Worm (Caenorhabditis elegans) whole organism, L4 larva: ENCODE data around the gene polk-1.
A peak's percentile ranks its signal among the peaks of the same experiment; 100 is the strongest.

ENCODE experiments used
- D1046.2 ChIP-seq: fragments of 200-800 bp; sonication (Bioruptor generic); IDR thresholded peaks from 2 replicates; pipeline ENCODE4 v1.3.6; 2022; ENCODE audit warnings: missing genetic modification characterization, missing compliant biosample characterization
- R02D3.7 ChIP-seq: fragments of 150-350 bp; sonication (generic microtip); optimal IDR thresholded peaks from 3 replicates; lab custom pipeline; 2014; ENCODE audit warnings: missing biosample characterization, missing genetic modification characterization
- T20F7.1 ChIP-seq: fragments of 200-800 bp; sonication (Bioruptor generic); optimal IDR thresholded peaks from 2 replicates; lab custom pipeline; 2018; ENCODE audit warnings: mild to moderate bottlenecking, missing genetic modification characterization, missing compliant biosample characterization
- T26A8.4 ChIP-seq: fragments of 200-800 bp; sonication (Bioruptor generic); IDR thresholded peaks from 2 replicates; pipeline ENCODE4 v1.3.6; 2022; ENCODE audit warnings: missing genetic modification characterization, missing compliant biosample characterization
- Y105C5A.15 ChIP-seq: fragments of 200-800 bp; sonication (Bioruptor generic); IDR thresholded peaks from 2 replicates; pipeline ENCODE4 v1.3.6; 2022; ENCODE audit warnings: missing genetic modification characterization, missing compliant biosample characterization
- Y75B8A.6 ChIP-seq: fragments of 200-800 bp; sonication (Bioruptor generic); IDR thresholded peaks from 2 replicates; pipeline ENCODE4 v1.3.6; 2022; ENCODE audit warnings: missing genetic modification reagents, missing genetic modification characterization, missing compliant biosample characterization
- ZK337.2 ChIP-seq: fragments of 200-800 bp; sonication (Bioruptor generic); IDR thresholded peaks from 2 replicates; pipeline ENCODE4 v1.3.6; 2022; ENCODE audit warnings: missing genetic modification reagents, missing genetic modification characterization, missing compliant biosample characterization
- ZK546.5 ChIP-seq, 2 experiments: sonication (generic microtip); optimal IDR thresholded peaks; 2 replicates each; lab custom pipeline; 2017; ENCODE audit warnings: missing biosample characterization in 2 of 2, missing genetic modification characterization in 2 of 2
- attf-4 ChIP-seq: sonication (generic microtip); optimal IDR thresholded peaks from 3 replicates; lab custom pipeline; 2017; ENCODE audit warnings: missing biosample characterization, missing genetic modification characterization
- ceh-20 ChIP-seq: fragments of 200-800 bp; sonication (Bioruptor generic); IDR thresholded peaks from 2 replicates; pipeline ENCODE4 v1.3.6; 2022; ENCODE audit warnings: missing genetic modification reagents, missing genetic modification characterization, missing compliant biosample characterization
- ceh-28 ChIP-seq: fragments of 150-350 bp; optimal IDR thresholded peaks from 2 replicates; lab custom pipeline; 2014; ENCODE audit warnings: missing biosample characterization, missing genetic modification reagents, missing genetic modification characterization
- ceh-32 ChIP-seq: sonication (generic microtip); optimal IDR thresholded peaks from 2 replicates; lab custom pipeline; 2016; ENCODE audit warnings: mild to moderate bottlenecking, missing genetic modification characterization, missing compliant biosample characterization; ENCODE audit not compliant: poor library complexity
- ceh-62 ChIP-seq: sonication (generic microtip); optimal IDR thresholded peaks from 2 replicates; lab custom pipeline; 2017; ENCODE audit warnings: missing biosample characterization, missing genetic modification characterization
- ces-1 ChIP-seq: fragments of 150-350 bp; sonication (generic microtip); optimal IDR thresholded peaks from 4 replicates; lab custom pipeline; 2014; ENCODE audit warnings: missing biosample characterization, missing genetic modification reagents, missing genetic modification characterization
- daf-12 ChIP-seq: fragments of 150-350 bp; optimal IDR thresholded peaks from 2 replicates; lab custom pipeline; 2014; ENCODE audit warnings: missing biosample characterization, missing genetic modification reagents, missing genetic modification characterization
- daf-16 ChIP-seq, 3 experiments: sonication (generic microtip); optimal IDR thresholded peaks; 2 replicates each; lab custom pipeline; 2016 to 2017; ENCODE audit warnings: missing genetic modification characterization in 3 of 3, missing genetic modification reagents in 3 of 3, mild to moderate bottlenecking in 2 of 3, missing compliant biosample characterization in 2 of 3, missing biosample characterization in 1 of 3, moderate library complexity in 1 of 3
- dmd-9 ChIP-seq: fragments of 200-800 bp; sonication (Bioruptor generic); IDR thresholded peaks from 2 replicates; pipeline ENCODE4 v1.3.6; 2022; ENCODE audit warnings: missing genetic modification reagents, missing genetic modification characterization, missing compliant biosample characterization
- dve-1 ChIP-seq: sonication (generic microtip); optimal IDR thresholded peaks from 2 replicates; lab custom pipeline; 2017; ENCODE audit warnings: antibody characterized with exemption, mild to moderate bottlenecking, missing genetic modification characterization, missing compliant biosample characterization; ENCODE audit not compliant: insufficient read depth
- fos-1 ChIP-seq: fragments of 150-350 bp; optimal IDR thresholded peaks from 2 replicates; lab custom pipeline; 2014; ENCODE audit warnings: missing biosample characterization, missing genetic modification characterization
- hif-1 ChIP-seq, 2 experiments: sonication (generic microtip); optimal IDR thresholded peaks; 2 replicates each; lab custom pipeline; 2016 to 2017; ENCODE audit warnings: missing compliant biosample characterization in 2 of 2, missing genetic modification characterization in 2 of 2, missing genetic modification reagents in 2 of 2, missing genotype in 2 of 2, mild to moderate bottlenecking in 1 of 2
- hlh-11 ChIP-seq: fragments of 200-800 bp; sonication (Bioruptor generic); optimal IDR thresholded peaks from 2 replicates; lab custom pipeline; 2018; ENCODE audit warnings: mild to moderate bottlenecking, missing genetic modification characterization, missing compliant biosample characterization
- hlh-30 ChIP-seq: sonication (generic microtip); optimal IDR thresholded peaks from 2 replicates; lab custom pipeline; 2017; ENCODE audit warnings: antibody characterized with exemption, mild to moderate bottlenecking, missing genetic modification characterization, missing compliant biosample characterization; ENCODE audit not compliant: insufficient read depth
- lin-13 ChIP-seq: fragments of 150-350 bp; optimal IDR thresholded peaks from 2 replicates; lab custom pipeline; 2014; ENCODE audit warnings: missing biosample characterization, missing genetic modification reagents, missing genetic modification characterization
- lin-15B ChIP-seq: fragments of 150-350 bp; sonication (generic microtip); optimal IDR thresholded peaks from 3 replicates; lab custom pipeline; 2014; ENCODE audit warnings: missing biosample characterization, missing genetic modification characterization
- lin-38 ChIP-seq: fragments of 200-800 bp; sonication (Bioruptor generic); IDR thresholded peaks from 2 replicates; pipeline ENCODE4 v1.3.6; 2022; ENCODE audit warnings: missing genetic modification reagents, missing genetic modification characterization, missing compliant biosample characterization
- lin-39 ChIP-seq: fragments of 150-350 bp; optimal IDR thresholded peaks from 2 replicates; lab custom pipeline; 2014; ENCODE audit warnings: missing biosample characterization, missing genetic modification reagents, missing genetic modification characterization
- lsy-2 ChIP-seq, 2 experiments: fragments of 150-350 bp in 1 of 2; sonication (generic microtip) in 1 of 2; optimal IDR thresholded peaks; 2 replicates each; lab custom pipeline; 2014 to 2017; ENCODE audit warnings: missing biosample characterization in 2 of 2, missing genetic modification characterization in 2 of 2
- mdt-29 ChIP-seq: fragments of 200-800 bp; sonication (Bioruptor generic); IDR thresholded peaks from 2 replicates; pipeline ENCODE4 v1.3.6; 2022; ENCODE audit warnings: missing genetic modification reagents, missing genetic modification characterization, missing compliant biosample characterization
- mep-1 ChIP-seq: fragments of 150-350 bp; sonication (generic microtip); optimal IDR thresholded peaks from 3 replicates; lab custom pipeline; 2014; ENCODE audit warnings: missing biosample characterization, missing genetic modification characterization
- nhr-102 ChIP-seq: sonication (generic microtip); optimal IDR thresholded peaks from 2 replicates; lab custom pipeline; 2016; ENCODE audit warnings: mild to moderate bottlenecking, missing genetic modification characterization, moderate library complexity, missing compliant biosample characterization
- nhr-111 ChIP-seq: fragments of 200-800 bp; sonication (Bioruptor generic); optimal IDR thresholded peaks from 2 replicates; lab custom pipeline; 2018; ENCODE audit warnings: mild to moderate bottlenecking, missing genetic modification characterization, missing compliant biosample characterization
- nhr-42 ChIP-seq: fragments of 200-800 bp; sonication (Bioruptor generic); IDR thresholded peaks from 2 replicates; pipeline ENCODE4 v1.3.6; 2022; ENCODE audit warnings: missing genetic modification characterization, missing compliant biosample characterization
- nhr-48 ChIP-seq: sonication (generic microtip); optimal IDR thresholded peaks from 2 replicates; lab custom pipeline; 2016; ENCODE audit warnings: mild to moderate bottlenecking, missing genetic modification characterization, missing compliant biosample characterization
- nhr-76 ChIP-seq: fragments of 150-350 bp; optimal IDR thresholded peaks from 2 replicates; lab custom pipeline; 2014; ENCODE audit warnings: missing biosample characterization, missing genetic modification characterization
- nhr-77 ChIP-seq: fragments of 150-350 bp; optimal IDR thresholded peaks from 2 replicates; lab custom pipeline; 2014; ENCODE audit warnings: missing biosample characterization, missing genetic modification characterization
- pha-4 ChIP-seq, 2 experiments: fragments of 150-350 bp in 1 of 2; fragments of 200-800 bp in 1 of 2; sonication (Bioruptor generic) in 1 of 2; IDR thresholded peaks in 1 of 2; optimal IDR thresholded peaks in 1 of 2; 2 replicates each; pipeline versions ENCODE4 v1.3.6 to Lab custom; 2014 to 2022; ENCODE audit warnings: missing genetic modification characterization in 2 of 2, missing genetic modification reagents in 2 of 2, missing biosample characterization in 1 of 2, missing compliant biosample characterization in 1 of 2
- php-3 ChIP-seq: fragments of 200-800 bp; sonication (Bioruptor generic); IDR thresholded peaks from 2 replicates; pipeline ENCODE4 v1.3.6; 2022; ENCODE audit warnings: missing genetic modification reagents, missing genetic modification characterization, missing compliant biosample characterization
- pqm-1 ChIP-seq: sonication (generic microtip); optimal IDR thresholded peaks from 2 replicates; lab custom pipeline; 2017; ENCODE audit warnings: missing biosample characterization, missing genetic modification characterization
- rbr-2 ChIP-seq: sonication (generic microtip); optimal IDR thresholded peaks from 2 replicates; lab custom pipeline; 2016; ENCODE audit warnings: missing genotype, missing genetic modification characterization, missing compliant biosample characterization
- saeg-2 ChIP-seq: fragments of 200-800 bp; sonication (Bioruptor generic); IDR thresholded peaks from 2 replicates; pipeline ENCODE4 v1.3.6; 2022; ENCODE audit warnings: missing genetic modification reagents, missing genetic modification characterization, missing compliant biosample characterization
- sdz-12 ChIP-seq: fragments of 200-800 bp; sonication (Bioruptor generic); optimal IDR thresholded peaks from 2 replicates; lab custom pipeline; 2018; ENCODE audit warnings: mild to moderate bottlenecking, missing genetic modification characterization, missing compliant biosample characterization
- set-16 ChIP-seq: fragments of 200-800 bp; sonication (Bioruptor generic); IDR thresholded peaks from 2 replicates; pipeline ENCODE4 v1.3.6; 2022; ENCODE audit warnings: missing genetic modification reagents, missing genetic modification characterization, missing compliant biosample characterization
- skn-1 ChIP-seq: fragments of 150-350 bp; optimal IDR thresholded peaks from 2 replicates; lab custom pipeline; 2014; ENCODE audit warnings: missing biosample characterization, missing genetic modification characterization
- tag-97 ChIP-seq: fragments of 200-800 bp; sonication (Bioruptor generic); IDR thresholded peaks from 2 replicates; pipeline ENCODE4 v1.3.6; 2022; ENCODE audit warnings: missing genetic modification characterization, missing compliant biosample characterization
- unc-62 ChIP-seq, 3 experiments: fragments of 150-350 bp in 1 of 3; sonication (generic microtip); optimal IDR thresholded peaks in 2 of 3; peaks in 1 of 3; 1 replicate in 1 of 3; 2 replicates in 2 of 3; lab custom pipeline; 2014 to 2017; ENCODE audit warnings: missing biosample characterization in 3 of 3, missing genetic modification characterization in 3 of 3, missing genetic modification reagents in 3 of 3, missing genotype in 1 of 3
- zag-1 ChIP-seq: fragments of 150-350 bp; optimal IDR thresholded peaks from 2 replicates; lab custom pipeline; 2014; ENCODE audit warnings: missing biosample characterization, missing genetic modification characterization
- zfp-2 ChIP-seq: sonication (generic microtip); optimal IDR thresholded peaks from 2 replicates; lab custom pipeline; 2016; ENCODE audit warnings: mild to moderate bottlenecking, missing genetic modification characterization, missing compliant biosample characterization
- zip-11 ChIP-seq: fragments of 200-800 bp; sonication (Bioruptor generic); IDR thresholded peaks from 2 replicates; pipeline ENCODE4 v1.3.6; 2022; ENCODE audit warnings: missing genetic modification characterization, missing compliant biosample characterization
- zip-2 ChIP-seq: fragments of 150-350 bp; optimal IDR thresholded peaks from 2 replicates; lab custom pipeline; 2014; ENCODE audit warnings: missing biosample characterization, missing genetic modification characterization
- ztf-7 ChIP-seq: fragments of 150-350 bp; optimal IDR thresholded peaks from 2 replicates; lab custom pipeline; 2014; ENCODE audit warnings: missing biosample characterization, missing genetic modification characterization

The polk-1 gene

DNA sequence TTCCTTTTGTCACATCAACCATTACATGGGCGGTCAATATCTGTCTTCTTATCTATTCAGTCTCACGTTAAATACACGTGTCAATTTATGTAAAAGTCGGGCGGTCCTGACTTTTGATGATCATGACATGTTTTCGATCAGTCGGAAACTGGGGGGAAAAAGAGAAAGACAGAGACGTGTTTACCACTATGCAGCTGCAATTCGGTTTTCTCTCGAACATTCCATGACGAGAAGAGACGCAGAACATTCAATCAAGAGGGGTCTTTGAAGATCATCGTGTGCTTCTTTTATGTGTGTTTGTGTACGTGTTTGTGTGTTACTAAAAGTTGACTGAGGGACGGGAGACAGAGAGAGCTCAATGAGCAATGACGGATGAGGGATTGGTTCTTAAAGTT, 30.0 kb upstream of the polk-1 start (continued):
- TF ChIP-seq lin-38 (GFP tag; lab: Robert Waterston, UW) (peak; percentile 49), hlh-11 (tag; lab: Kevin White, UChicago) (peak; percentile 99), fos-1 (tag; lab: Kevin White, UChicago) (no peak), rbr-2 (tag; lab: Kevin White, UChicago) (peak; percentile 90), Y75B8A.6 (no peak), Y105C5A.15 (GFP tag; lab: Robert Waterston, UW) (no peak), mep-1 (tag; lab: Kevin White, UChicago) (peak; percentile 90), unc-62 (GFP tag; optimal IDR thresholded peaks at IDR 0.05 in 1 of 2; lab: Kevin White, UChicago) (peak; percentile 45 to 99), unc-62 (tag; optimal IDR thresholded peaks at IDR 0.05; lab: Kevin White, UChicago) (peak; percentile 31), T26A8.4 (GFP tag; lab: Robert Waterston, UW) (peak; percentile 77; the same call in 1 of the 2 replicates), zag-1 (no peak), zip-2 (tag; lab: Kevin White, UChicago) (peak; percentile 71), zfp-2 (no peak), set-16 (GFP tag; lab: Robert Waterston, UW) (peak; percentile 23; the same call in 1 of the 2 replicates), ceh-32 (no peak), ceh-28 (tag; lab: Kevin White, UChicago) (peak; percentile 32), ZK337.2 (GFP tag; lab: Robert Waterston, UW) (no peak), ceh-62 (tag; lab: Kevin White, UChicago) (no peak), hlh-30 (tag; lab: Kevin White, UChicago) (peak; percentile 96), hif-1 (tag; optimal IDR thresholded peaks at IDR 0.05; lab: Kevin White, UChicago) (peak; percentile 88 to 90), saeg-2 (GFP tag; lab: Robert Waterston, UW) (peak; percentile 64; the same call in 1 of the 2 replicates), pha-4 (GFP tag; IDR thresholded peaks at IDR 0.05; lab: Robert Waterston, UW) (peak; percentile 77), pha-4 (tag; optimal IDR thresholded peaks at IDR 0.05; lab: Kevin White, UChicago) (peak; percentile 97), dmd-9 (no peak), pqm-1 (peak; percentile 15), lsy-2 (tag; optimal IDR thresholded peaks at IDR 0.05; lab: Kevin White, UChicago) (peak; percentile 74 to 87), lin-13 (peak; percentile 74), dve-1 (peak; percentile 96), nhr-111 (GFP tag; lab: Kevin White, UChicago) (no peak), zip-11 (GFP tag; lab: Robert Waterston, UW) (no peak), T20F7.1 (GFP tag; lab: Kevin White, UChicago) (peak; percentile 82), php-3 (GFP tag; lab: Robert Waterston, UW) (peak; percentile 96), ztf-7 (tag; lab: Kevin White, UChicago) (peak; percentile 72), nhr-76 (no peak), tag-97 (GFP tag; lab: Robert Waterston, UW) (no peak), mdt-29 (GFP tag; lab: Robert Waterston, UW) (peak; percentile 97), ces-1 (GFP tag; lab: Kevin White, UChicago) (no peak), attf-4 (tag; lab: Kevin White, UChicago) (no peak), nhr-102 (tag; lab: Kevin White, UChicago) (peak; percentile 94), nhr-42 (GFP tag; lab: Robert Waterston, UW) (peak; percentile 60; the same call in 1 of the 2 replicates), D1046.2 (no peak), skn-1 (peak; percentile 53), lin-39 (tag; lab: Kevin White, UChicago) (no peak), daf-16 (GFP tag; optimal IDR thresholded peaks at IDR 0.05; lab: Kevin White, UChicago) (peak; percentile 97 to 99), daf-16 (tag; optimal IDR thresholded peaks at IDR 0.05; lab: Kevin White, UChicago) (peak; percentile 99), nhr-77 (tag; lab: Kevin White, UChicago) (peak; percentile 91), R02D3.7 (tag; lab: Kevin White, UChicago) (no peak), lin-15B (no peak), ceh-20 (peak; percentile 92; the same call in 1 of the 2 replicates), ZK546.5 (tag; optimal IDR thresholded peaks at IDR 0.05; lab: Kevin White, UChicago) (no peak), sdz-12 (GFP tag; lab: Kevin White, UChicago) (no peak), nhr-48 (tag; lab: Kevin White, UChicago) (peak; percentile 97), daf-12 (no peak)
